Fruit fly (Drosophila melanogaster): Measurements from ENCODE around the gene CG31661.

Gene CG31661

dm6 chr2L:1463362-1463908 is 33.6 kb upstream of the CG31661 start:
- TF ChIP-seq CG17806 (tag; optimal IDR thresholded peaks at IDR 0.05), result no peak
- no peak for TF ChIP-seq Snoo (tag; optimal IDR thresholded peaks at IDR 0.05)
- no peak for TF ChIP-seq EcR (GFP tag; optimal IDR thresholded peaks at IDR 0.05)
- no peak for TF ChIP-seq CG10348 (GFP tag; IDR thresholded peaks at IDR 0.05)
- TF ChIP-seq CG8301 (tag; optimal IDR thresholded peaks at IDR 0.05), result no peak
- TF ChIP-seq CG4496 (GFP tag; IDR thresholded peaks at IDR 0.05), result no peak
- TF ChIP-seq Ets98B (GFP tag; IDR thresholded peaks at IDR 0.05), result no peak
- TF ChIP-seq rn (GFP tag; IDR thresholded peaks at IDR 0.05), result no peak
- no peak for TF ChIP-seq Pif1B (GFP tag; optimal IDR thresholded peaks at IDR 0.05)

dm6 chr2L:1470009-1470408 is 27.0 kb upstream of the CG31661 start:
- TF ChIP-seq CG13204 (GFP tag; optimal IDR thresholded peaks at IDR 0.05), result no peak
- TF ChIP-seq CG15710 (tag; optimal IDR thresholded peaks at IDR 0.05), result peak; percentile 8
- TF ChIP-seq CG8159 (tag; optimal IDR thresholded peaks at IDR 0.05), result peak; percentile 40
- TF ChIP-seq CG34367 (tag; optimal IDR thresholded peaks at IDR 0.05), result no peak
- peak; percentile 25 for TF ChIP-seq Pif1A (GFP tag; optimal IDR thresholded peaks at IDR 0.05)
- peak; percentile 12 for TF ChIP-seq CG9948 (tag; optimal IDR thresholded peaks at IDR 0.05)
- no peak for TF ChIP-seq Pif1B (GFP tag; optimal IDR thresholded peaks at IDR 0.05)

DNA sequence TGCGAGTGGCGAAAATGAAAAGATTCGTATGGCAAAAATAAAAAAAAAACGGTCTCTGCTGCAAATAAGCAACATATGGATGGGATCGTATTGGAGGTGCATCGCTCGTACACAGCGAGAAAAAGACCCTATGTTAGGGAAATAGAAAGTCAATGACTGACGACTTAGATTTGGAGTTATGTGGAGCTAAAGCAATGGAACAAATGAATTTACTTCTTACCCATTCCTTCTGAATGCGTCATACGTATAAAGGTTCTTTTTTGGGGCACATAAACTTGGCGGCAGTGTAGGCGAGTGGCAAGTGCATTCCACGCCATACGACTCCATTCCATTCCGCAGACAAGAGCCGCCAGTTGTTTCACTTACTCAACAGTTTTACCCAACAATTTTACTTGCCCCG is 26.3 kb upstream of the CG31661 start:
- TF ChIP-seq CG9948 (tag; optimal IDR thresholded peaks at IDR 0.05) (peak; percentile 78), CG17806 (tag; optimal IDR thresholded peaks at IDR 0.05) (peak; percentile 86), Snoo (tag; optimal IDR thresholded peaks at IDR 0.05) (peak; percentile 70), CG32121 (GFP tag; IDR thresholded peaks at IDR 0.05) (no peak), CG13204 (GFP tag; optimal IDR thresholded peaks at IDR 0.05) (peak; percentile 12), Pif1A (GFP tag; optimal IDR thresholded peaks at IDR 0.05) (peak; percentile 77), Ets98B (GFP tag; IDR thresholded peaks at IDR 0.05) (peak; percentile 40; the same call in 1 of the 2 replicates), CG14655 (GFP tag; optimal IDR thresholded peaks at IDR 0.05) (peak; percentile 60), gl (tag; optimal IDR thresholded peaks at IDR 0.05) (peak; percentile 64), CG34367 (tag; optimal IDR thresholded peaks at IDR 0.05) (peak; percentile 80), CG15710 (tag; optimal IDR thresholded peaks at IDR 0.05) (peak; percentile 78), EcR (GFP tag; optimal IDR thresholded peaks at IDR 0.05) (no peak), CG8159 (tag; optimal IDR thresholded peaks at IDR 0.05) (peak; percentile 86), CG12605 (GFP tag; IDR thresholded peaks at IDR 0.05) (no peak; the same call in 1 of the 2 replicates), CG8301 (tag; optimal IDR thresholded peaks at IDR 0.05) (peak; percentile 56), rn (GFP tag; IDR thresholded peaks at IDR 0.05) (peak; percentile 31; the same call in 1 of the 2 replicates), CG10348 (GFP tag; IDR thresholded peaks at IDR 0.05) (no peak), D1 (tag; optimal IDR thresholded peaks at IDR 0.05) (no peak), Pif1B (GFP tag; optimal IDR thresholded peaks at IDR 0.05) (peak; percentile 78), CG4496 (GFP tag; IDR thresholded peaks at IDR 0.05) (peak; percentile 76), fd96Ca (GFP tag; IDR thresholded peaks at IDR 0.05) (peak; percentile 50; the same call in 1 of the 3 replicates)

- TF ChIP-seq CG15710 (tag; optimal IDR thresholded peaks at IDR 0.05) (peak; percentile 45), EcR (GFP tag; optimal IDR thresholded peaks at IDR 0.05) (no peak), CG4496 (GFP tag; IDR thresholded peaks at IDR 0.05) (peak; percentile 16; the same call in 1 of the 3 replicates), Pif1B (GFP tag; optimal IDR thresholded peaks at IDR 0.05) (no peak), CG17806 (tag; optimal IDR thresholded peaks at IDR 0.05) (peak; percentile 33), Ets98B (GFP tag; IDR thresholded peaks at IDR 0.05) (no peak), CG8159 (tag; optimal IDR thresholded peaks at IDR 0.05) (peak; percentile 60), CG32121 (GFP tag; IDR thresholded peaks at IDR 0.05) (no peak), Pif1A (GFP tag; optimal IDR thresholded peaks at IDR 0.05) (peak; percentile 35), rn (GFP tag; IDR thresholded peaks at IDR 0.05) (no peak), CG34367 (tag; optimal IDR thresholded peaks at IDR 0.05) (no peak), Snoo (tag; optimal IDR thresholded peaks at IDR 0.05) (peak; percentile 64)
These were observed 23.6 kb upstream of the CG31661 start for dm6 chr2L:1473427-1473826.

DNA sequence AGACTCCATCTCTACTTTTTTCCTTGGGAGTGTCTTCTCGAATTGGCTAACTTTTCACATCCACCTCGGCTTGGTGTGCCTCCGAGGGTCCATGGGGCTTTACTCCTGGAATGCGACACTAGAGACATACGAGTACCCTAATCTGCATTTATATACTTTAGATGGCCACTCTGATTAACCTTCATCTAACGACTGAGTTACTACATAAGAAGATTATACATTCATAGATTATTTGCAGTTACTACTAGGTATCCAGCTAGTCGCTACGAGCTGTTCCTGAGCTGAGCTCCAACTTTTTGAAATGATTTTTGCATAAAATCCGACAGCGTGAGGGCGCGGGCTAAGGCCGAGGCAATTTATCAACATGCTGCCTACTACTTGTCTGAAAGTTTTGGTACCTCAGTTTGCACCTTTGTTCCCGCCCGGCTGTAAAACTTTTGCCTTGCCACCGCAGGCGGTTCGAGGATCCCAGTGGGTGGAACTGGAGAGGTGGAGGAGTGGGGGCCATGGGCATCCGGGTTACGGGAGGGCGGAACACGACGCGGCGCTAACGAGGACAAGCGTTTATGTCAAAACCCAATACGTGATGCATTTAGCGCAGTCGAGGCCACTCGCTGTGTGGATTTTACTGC is 20.1 kb upstream of the CG31661 start:
- TF ChIP-seq CG15710 (tag; optimal IDR thresholded peaks at IDR 0.05) (peak; percentile 11), CG17806 (tag; optimal IDR thresholded peaks at IDR 0.05) (peak; percentile 3), Pif1A (GFP tag; optimal IDR thresholded peaks at IDR 0.05) (peak; percentile 42), rn (GFP tag; IDR thresholded peaks at IDR 0.05) (no peak), Pif1B (GFP tag; optimal IDR thresholded peaks at IDR 0.05) (no peak), CG9948 (tag; optimal IDR thresholded peaks at IDR 0.05) (peak; percentile 7)

DNA sequence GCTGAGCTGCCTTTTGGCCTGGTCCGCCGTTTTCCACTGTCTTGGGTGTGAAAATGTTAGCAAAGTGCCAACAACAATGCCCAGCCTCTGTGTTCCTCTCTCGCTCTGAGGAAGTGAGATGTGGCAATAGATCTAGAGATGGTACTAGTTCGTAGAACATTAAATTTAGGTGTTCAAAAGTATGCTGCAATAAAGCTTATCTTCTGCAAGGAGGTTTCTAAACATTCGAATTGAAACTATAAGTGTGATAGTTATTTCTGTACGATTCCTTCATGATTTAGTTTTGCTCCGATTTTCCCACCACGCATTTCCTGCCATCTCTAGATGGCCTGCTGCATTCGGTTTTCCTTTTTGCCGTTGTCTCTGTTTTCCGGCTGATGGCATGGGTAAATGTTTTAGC is 18.6 kb upstream of the CG31661 start:
- TF ChIP-seq CG4496 (GFP tag; IDR thresholded peaks at IDR 0.05), result no peak
- TF ChIP-seq CG32121 (GFP tag; IDR thresholded peaks at IDR 0.05), result no peak
- no peak for TF ChIP-seq Snoo (tag; optimal IDR thresholded peaks at IDR 0.05)
- TF ChIP-seq D1 (tag; optimal IDR thresholded peaks at IDR 0.05), result no peak
- no peak for TF ChIP-seq CG12605 (GFP tag; IDR thresholded peaks at IDR 0.05)
- no peak for TF ChIP-seq Pif1B (GFP tag; optimal IDR thresholded peaks at IDR 0.05)
- no peak for TF ChIP-seq CG15710 (tag; optimal IDR thresholded peaks at IDR 0.05)
- no peak for TF ChIP-seq CG8159 (tag; optimal IDR thresholded peaks at IDR 0.05)
- TF ChIP-seq gl (tag; optimal IDR thresholded peaks at IDR 0.05), result no peak
- no peak for TF ChIP-seq CG13204 (GFP tag; optimal IDR thresholded peaks at IDR 0.05)
- no peak for TF ChIP-seq CG17806 (tag; optimal IDR thresholded peaks at IDR 0.05)
- TF ChIP-seq fd96Ca (GFP tag; IDR thresholded peaks at IDR 0.05), result no peak
- TF ChIP-seq rn (GFP tag; IDR thresholded peaks at IDR 0.05), result no peak
- TF ChIP-seq CG14655 (GFP tag; optimal IDR thresholded peaks at IDR 0.05), result peak; percentile 45
- TF ChIP-seq CG8301 (tag; optimal IDR thresholded peaks at IDR 0.05), result peak; percentile 26
- no peak for TF ChIP-seq CG34367 (tag; optimal IDR thresholded peaks at IDR 0.05)

Measured in whole organism, pupa.